Worm (Caenorhabditis elegans) whole organism, L3 larva: ENCODE results near the gene ncap-1.

ENCODE experiments used
- ZK546.5 ChIP-seq: sonication (generic microtip); optimal IDR thresholded peaks from 2 replicates; lab custom pipeline; 2017; ENCODE audit warnings: missing biosample characterization, missing genetic modification characterization
- aly-2 ChIP-seq: fragments of 150-350 bp; optimal IDR thresholded peaks from 2 replicates; lab custom pipeline; 2014; ENCODE audit warnings: missing biosample characterization, missing genetic modification characterization
- ama-1 ChIP-seq: fragments of 150-350 bp; optimal IDR thresholded peaks from 2 replicates; lab custom pipeline; 2018
- daf-12 ChIP-seq: fragments of 150-350 bp; optimal IDR thresholded peaks from 2 replicates; lab custom pipeline; 2014; ENCODE audit warnings: missing biosample characterization, missing genetic modification reagents, missing genetic modification characterization
- elt-3 ChIP-seq, 3 experiments: fragments of 150-350 bp in 1 of 3; sonication (generic microtip) in 2 of 3; optimal IDR thresholded peaks; 2 replicates in 2 of 3; 4 replicates in 1 of 3; lab custom pipeline; 2014 to 2017; ENCODE audit warnings: missing biosample characterization in 3 of 3, missing genetic modification characterization in 3 of 3
- fkh-10 ChIP-seq: sonication (generic microtip); optimal IDR thresholded peaks from 2 replicates; lab custom pipeline; 2017; ENCODE audit warnings: missing biosample characterization, missing genetic modification reagents, missing genetic modification characterization
- fos-1 ChIP-seq: fragments of 150-350 bp; optimal IDR thresholded peaks from 2 replicates; lab custom pipeline; 2014; ENCODE audit warnings: missing biosample characterization, missing genetic modification characterization
- mdl-1 ChIP-seq: fragments of 150-350 bp; optimal IDR thresholded peaks from 2 replicates; lab custom pipeline; 2014; ENCODE audit warnings: missing biosample characterization, missing genetic modification characterization
- nhr-237 ChIP-seq: fragments of 150-350 bp; optimal IDR thresholded peaks from 2 replicates; lab custom pipeline; 2014; ENCODE audit warnings: missing biosample characterization, missing genetic modification characterization
- snpc-4 ChIP-seq: fragments of 150-350 bp; optimal IDR thresholded peaks from 2 replicates; lab custom pipeline; 2014; ENCODE audit warnings: missing biosample characterization, missing genetic modification characterization
- unc-62 ChIP-seq: fragments of 150-350 bp; sonication (generic microtip); optimal IDR thresholded peaks from 4 replicates; lab custom pipeline; 2014; ENCODE audit warnings: missing biosample characterization, missing genetic modification reagents, missing genetic modification characterization
- zag-1 ChIP-seq: fragments of 150-350 bp; optimal IDR thresholded peaks from 2 replicates; lab custom pipeline; 2014; ENCODE audit warnings: missing biosample characterization, missing genetic modification characterization
- ztf-11 ChIP-seq: fragments of 150-350 bp; optimal IDR thresholded peaks from 2 replicates; lab custom pipeline; 2014; ENCODE audit warnings: missing biosample characterization, missing genetic modification characterization
- ztf-4 ChIP-seq: fragments of 150-350 bp; optimal IDR thresholded peaks from 2 replicates; lab custom pipeline; 2014; ENCODE audit warnings: missing biosample characterization, missing genetic modification characterization

ce11 chrII:2921860-2922259 lies 2.7 kb upstream of the ncap-1 start:
- no peak for TF ChIP-seq elt-3 (tag; optimal IDR thresholded peaks at IDR 0.05; lab: Kevin White, UChicago)
- TF ChIP-seq unc-62 (GFP tag; lab: Kevin White, UChicago) = no peak
- no peak for TF ChIP-seq ZK546.5
- TF ChIP-seq ama-1 (lab: Kevin White, UChicago) = no peak
- no peak for TF ChIP-seq nhr-237 (tag; lab: Kevin White, UChicago)
- TF ChIP-seq daf-12 (tag; lab: Kevin White, UChicago) = no peak
- TF ChIP-seq mdl-1 (tag; lab: Kevin White, UChicago) = no peak
- no peak for TF ChIP-seq zag-1 (tag; lab: Kevin White, UChicago)
- no peak for TF ChIP-seq ztf-11 (tag; lab: Kevin White, UChicago)
- no peak for TF ChIP-seq fos-1
- TF ChIP-seq ztf-4 (tag; lab: Kevin White, UChicago) = no peak
- TF ChIP-seq snpc-4 (tag; lab: Kevin White, UChicago) = no peak
- TF ChIP-seq fkh-10 (GFP tag; lab: Kevin White, UChicago) = no peak
- no peak for TF ChIP-seq aly-2 (tag; lab: Kevin White, UChicago)
